Worm (Caenorhabditis elegans) whole organism, L3 larva: ENCODE measurements around the gene zig-2.

ENCODE experiments used
- ZK546.5 ChIP-seq: sonication (generic microtip); optimal IDR thresholded peaks from 2 replicates; lab custom pipeline; 2017; ENCODE audit warnings: missing biosample characterization, missing genetic modification characterization
- aly-2 ChIP-seq: fragments of 150-350 bp; optimal IDR thresholded peaks from 2 replicates; lab custom pipeline; 2014; ENCODE audit warnings: missing biosample characterization, missing genetic modification characterization
- ama-1 ChIP-seq: fragments of 150-350 bp; optimal IDR thresholded peaks from 2 replicates; lab custom pipeline; 2018
- ceh-28 ChIP-seq: fragments of 150-350 bp; optimal IDR thresholded peaks from 2 replicates; lab custom pipeline; 2014; ENCODE audit warnings: missing biosample characterization, missing genetic modification reagents, missing genetic modification characterization
- ceh-82 ChIP-seq: fragments of 150-350 bp; optimal IDR thresholded peaks from 2 replicates; lab custom pipeline; 2014; ENCODE audit warnings: missing biosample characterization, missing genetic modification characterization
- ceh-9 ChIP-seq: sonication (generic microtip); optimal IDR thresholded peaks from 2 replicates; lab custom pipeline; 2018; ENCODE audit warnings: missing biosample characterization, missing genetic modification characterization
- egl-27 ChIP-seq: sonication (generic microtip); optimal IDR thresholded peaks from 4 replicates; lab custom pipeline; 2017; ENCODE audit warnings: missing biosample characterization, missing genetic modification reagents, missing genetic modification characterization
- egl-5 ChIP-seq: fragments of 150-350 bp; optimal IDR thresholded peaks from 2 replicates; lab custom pipeline; 2017; ENCODE audit warnings: missing biosample characterization, missing genetic modification reagents, missing genetic modification characterization, inconsistent platforms
- elt-1 ChIP-seq: fragments of 150-350 bp; optimal IDR thresholded peaks from 2 replicates; lab custom pipeline; 2014; ENCODE audit warnings: missing biosample characterization, missing genetic modification characterization
- elt-2 ChIP-seq: sonication (generic microtip); optimal IDR thresholded peaks from 2 replicates; lab custom pipeline; 2016; ENCODE audit warnings: missing genetic modification reagents, mild to moderate bottlenecking, missing genetic modification characterization, missing compliant biosample characterization
- elt-3 ChIP-seq, 3 experiments: fragments of 150-350 bp in 1 of 3; sonication (generic microtip) in 2 of 3; optimal IDR thresholded peaks; 2 replicates in 2 of 3; 4 replicates in 1 of 3; lab custom pipeline; 2014 to 2017; ENCODE audit warnings: missing biosample characterization in 3 of 3, missing genetic modification characterization in 3 of 3
- eor-1 ChIP-seq, 2 experiments: fragments of 150-350 bp; optimal IDR thresholded peaks; 2 replicates each; lab custom pipeline; 2014 to 2018; ENCODE audit warnings: missing biosample characterization in 2 of 2, missing genetic modification characterization in 2 of 2
- fkh-10 ChIP-seq: sonication (generic microtip); optimal IDR thresholded peaks from 2 replicates; lab custom pipeline; 2017; ENCODE audit warnings: missing biosample characterization, missing genetic modification reagents, missing genetic modification characterization
- fos-1 ChIP-seq: fragments of 150-350 bp; optimal IDR thresholded peaks from 2 replicates; lab custom pipeline; 2014; ENCODE audit warnings: missing biosample characterization, missing genetic modification characterization
- hmg-11 ChIP-seq: sonication (generic microtip); optimal IDR thresholded peaks from 2 replicates; lab custom pipeline; 2016; ENCODE audit warnings: missing genetic modification characterization, missing compliant biosample characterization
- jun-1 ChIP-seq: fragments of 150-350 bp; optimal IDR thresholded peaks from 2 replicates; lab custom pipeline; 2014; ENCODE audit warnings: missing biosample characterization, missing genetic modification reagents, missing genetic modification characterization
- lin-15B ChIP-seq: fragments of 150-350 bp; optimal IDR thresholded peaks from 2 replicates; lab custom pipeline; 2014; ENCODE audit warnings: missing biosample characterization, missing genetic modification characterization
- lin-39 ChIP-seq: fragments of 150-350 bp; optimal IDR thresholded peaks from 2 replicates; lab custom pipeline; 2018; ENCODE audit warnings: missing biosample characterization, missing genetic modification reagents, missing genetic modification characterization
- lsy-12 ChIP-seq: sonication (generic microtip); optimal IDR thresholded peaks from 2 replicates; lab custom pipeline; 2016; ENCODE audit warnings: mild to moderate bottlenecking, missing genetic modification characterization, missing compliant biosample characterization
- mdl-1 ChIP-seq: fragments of 150-350 bp; optimal IDR thresholded peaks from 2 replicates; lab custom pipeline; 2014; ENCODE audit warnings: missing biosample characterization, missing genetic modification characterization
- mml-1 ChIP-seq: fragments of 150-350 bp; sonication (generic microtip); optimal IDR thresholded peaks from 3 replicates; lab custom pipeline; 2014; ENCODE audit warnings: missing biosample characterization, missing genetic modification characterization
- nhr-11 ChIP-seq: fragments of 150-350 bp; optimal IDR thresholded peaks from 2 replicates; lab custom pipeline; 2014; ENCODE audit warnings: missing biosample characterization, missing genetic modification characterization
- nhr-12 ChIP-seq: fragments of 150-350 bp; optimal IDR thresholded peaks from 2 replicates; lab custom pipeline; 2014; ENCODE audit warnings: missing biosample characterization, missing genetic modification characterization
- nhr-23 ChIP-seq: fragments of 150-350 bp; optimal IDR thresholded peaks from 2 replicates; lab custom pipeline; 2014; ENCODE audit warnings: missing biosample characterization, missing genetic modification reagents, missing genetic modification characterization
- nhr-237 ChIP-seq: fragments of 150-350 bp; optimal IDR thresholded peaks from 2 replicates; lab custom pipeline; 2014; ENCODE audit warnings: missing biosample characterization, missing genetic modification characterization
- nhr-28 ChIP-seq: fragments of 150-350 bp; optimal IDR thresholded peaks from 2 replicates; lab custom pipeline; 2014; ENCODE audit warnings: missing biosample characterization, missing genetic modification characterization
- nhr-43 ChIP-seq: sonication (generic microtip); optimal IDR thresholded peaks from 2 replicates; lab custom pipeline; 2016; ENCODE audit warnings: mild to moderate bottlenecking, missing genetic modification characterization, missing compliant biosample characterization; ENCODE audit not compliant: poor library complexity, severe bottlenecking
- nhr-76 ChIP-seq: fragments of 150-350 bp; sonication (generic microtip); optimal IDR thresholded peaks from 5 replicates; lab custom pipeline; 2014; ENCODE audit warnings: missing biosample characterization, missing genetic modification characterization
- pha-4 ChIP-seq: fragments of 150-350 bp; optimal IDR thresholded peaks from 2 replicates; lab custom pipeline; 2014; ENCODE audit warnings: missing biosample characterization, missing genetic modification reagents, missing genetic modification characterization
- pqm-1 ChIP-seq: fragments of 150-350 bp; optimal IDR thresholded peaks from 2 replicates; lab custom pipeline; 2017; ENCODE audit warnings: missing biosample characterization, missing genetic modification characterization, inconsistent platforms
- skn-1 ChIP-seq: fragments of 150-350 bp; optimal IDR thresholded peaks from 2 replicates; lab custom pipeline; 2014; ENCODE audit warnings: missing biosample characterization, missing genetic modification characterization
- snpc-4 ChIP-seq: fragments of 150-350 bp; optimal IDR thresholded peaks from 2 replicates; lab custom pipeline; 2014; ENCODE audit warnings: missing biosample characterization, missing genetic modification characterization
- tbx-2 ChIP-seq: sonication (generic microtip); optimal IDR thresholded peaks from 2 replicates; lab custom pipeline; 2016; ENCODE audit warnings: mild to moderate bottlenecking, missing genetic modification characterization, missing compliant biosample characterization
- unc-62 ChIP-seq: fragments of 150-350 bp; sonication (generic microtip); optimal IDR thresholded peaks from 4 replicates; lab custom pipeline; 2014; ENCODE audit warnings: missing biosample characterization, missing genetic modification reagents, missing genetic modification characterization
- zag-1 ChIP-seq: fragments of 150-350 bp; optimal IDR thresholded peaks from 2 replicates; lab custom pipeline; 2014; ENCODE audit warnings: missing biosample characterization, missing genetic modification characterization

zig-2 gene

DNA sequence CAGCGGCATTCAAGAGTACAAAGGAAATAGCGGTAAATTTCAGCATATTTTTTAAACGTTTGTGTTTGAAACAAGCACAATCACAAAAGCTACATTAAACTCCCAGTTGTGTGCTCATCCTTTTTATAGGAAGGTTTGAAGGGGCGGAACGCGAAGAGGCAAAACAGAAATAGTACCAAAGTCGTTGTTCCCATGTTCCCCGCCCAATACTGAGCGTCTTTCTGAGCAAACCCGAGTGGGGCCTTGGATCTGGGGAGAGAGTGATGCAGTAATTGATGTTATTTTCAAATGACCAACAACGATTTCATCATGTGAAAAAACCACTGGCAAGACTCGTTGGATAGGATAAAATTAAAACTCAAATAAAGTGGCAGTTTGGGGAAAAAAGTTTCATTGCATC is at the start of gene zig-2:
Gene zig-2, minus strand, starts transcription at position 101 of the 400 bp plus-strand sequence.
- TF ChIP-seq fkh-10 (GFP tag; lab: Kevin White, UChicago) = no peak
- no peak for TF ChIP-seq zag-1 (tag; lab: Kevin White, UChicago)
- no peak for TF ChIP-seq pqm-1 (tag; lab: Kevin White, UChicago)
- no peak for TF ChIP-seq jun-1
- TF ChIP-seq nhr-43 (tag; lab: Kevin White, UChicago) = no peak

DNA sequence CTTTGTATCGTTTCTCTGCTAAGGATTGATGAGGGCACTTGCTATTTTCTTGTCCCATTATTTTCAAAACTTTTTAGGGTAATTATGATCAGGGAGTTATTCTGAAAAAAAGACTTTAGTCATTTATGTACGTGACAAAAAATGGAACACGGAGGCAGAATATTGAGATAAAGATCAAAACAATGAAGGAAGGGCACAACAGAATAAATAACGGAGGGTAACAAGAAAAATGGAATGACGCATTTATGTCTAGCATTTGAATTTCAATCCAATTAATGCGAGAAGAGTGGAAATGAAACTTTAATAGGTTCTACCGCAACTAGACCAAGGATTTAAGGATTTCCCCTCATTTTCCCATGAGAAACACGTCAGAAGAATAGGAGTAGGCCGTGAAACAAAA is 37.1 kb upstream of the zig-2 start, which contains the start of gene glb-13:
Gene glb-13, minus strand, starts transcription at position 101 of the 400 bp plus-strand sequence.
- no peak for TF ChIP-seq fos-1
- TF ChIP-seq aly-2 (tag; lab: Kevin White, UChicago) = no peak
- TF ChIP-seq zag-1 (tag; lab: Kevin White, UChicago) = no peak

DNA sequence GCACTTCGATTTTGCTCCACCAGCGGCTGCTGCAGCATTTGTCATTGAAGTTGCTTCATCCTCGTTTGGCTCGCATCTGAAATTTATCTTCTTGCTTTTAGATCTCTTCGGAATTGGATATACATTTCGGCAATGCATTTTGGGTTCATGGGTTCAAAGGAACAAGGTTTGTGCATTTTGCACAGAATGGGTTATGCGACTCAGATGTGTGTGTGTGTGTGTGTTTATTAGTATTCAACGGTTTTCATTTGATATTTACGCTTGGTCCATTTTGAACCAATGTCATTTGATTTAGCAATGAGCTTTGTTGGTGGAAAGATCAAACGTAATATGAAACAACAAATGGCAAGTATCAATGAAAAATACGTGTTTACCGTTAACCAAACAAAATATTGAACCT is 34.5 kb upstream of the zig-2 start:
- TF ChIP-seq pha-4 (tag; lab: Kevin White, UChicago) (no peak), egl-5 (tag; lab: Kevin White, UChicago) (no peak), lin-15B (tag; lab: Kevin White, UChicago) (no peak), fkh-10 (GFP tag; lab: Kevin White, UChicago) (no peak), egl-27 (tag; lab: Kevin White, UChicago) (no peak), ceh-9 (no peak), hmg-11 (tag; lab: Kevin White, UChicago) (no peak), elt-3 (tag; optimal IDR thresholded peaks at IDR 0.05; lab: Kevin White, UChicago) (no peak), ceh-82 (tag; lab: Kevin White, UChicago) (no peak), aly-2 (tag; lab: Kevin White, UChicago) (no peak), ZK546.5 (tag; lab: Kevin White, UChicago) (no peak), zag-1 (tag; lab: Kevin White, UChicago) (no peak), nhr-76 (tag; lab: Kevin White, UChicago) (no peak), unc-62 (no peak), pqm-1 (tag; lab: Kevin White, UChicago) (no peak), skn-1 (tag; lab: Kevin White, UChicago) (no peak), snpc-4 (tag; lab: Kevin White, UChicago) (no peak), nhr-237 (no peak), fos-1 (no peak)
- TF ChIP-seq, all 47 proteins: peak for 0

DNA sequence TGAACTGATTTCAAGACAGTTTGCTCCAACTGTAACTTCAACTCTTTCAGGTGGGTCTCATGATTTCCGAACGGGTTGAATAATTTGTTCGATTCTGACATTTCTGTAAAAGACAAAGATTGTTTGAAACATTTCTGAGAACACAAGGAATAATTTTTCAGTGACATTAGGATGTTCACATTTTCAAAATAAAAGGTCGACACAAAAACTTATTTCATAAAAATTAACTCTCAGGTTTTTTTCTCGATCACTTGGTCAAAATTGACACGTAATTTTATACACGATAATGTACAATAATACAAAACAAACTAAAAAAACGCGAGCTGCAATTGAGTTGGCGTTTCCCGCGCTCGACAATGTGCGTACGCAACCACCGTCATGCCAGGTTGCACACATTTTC is 30.1 kb upstream of the zig-2 start, which contains the start of gene rif-1.2:
Gene rif-1.2, minus strand, starts transcription at position 101 of the 400 bp plus-strand sequence.
- TF ChIP-seq nhr-11 (tag; lab: Kevin White, UChicago) = no peak
- TF ChIP-seq eor-1 (tag; optimal IDR thresholded peaks at IDR 0.05; lab: Kevin White, UChicago) = no peak
- TF ChIP-seq nhr-76 (tag; lab: Kevin White, UChicago) = no peak
- TF ChIP-seq ceh-82 (tag; lab: Kevin White, UChicago) = no peak
- TF ChIP-seq mdl-1 (tag; lab: Kevin White, UChicago) = no peak

DNA sequence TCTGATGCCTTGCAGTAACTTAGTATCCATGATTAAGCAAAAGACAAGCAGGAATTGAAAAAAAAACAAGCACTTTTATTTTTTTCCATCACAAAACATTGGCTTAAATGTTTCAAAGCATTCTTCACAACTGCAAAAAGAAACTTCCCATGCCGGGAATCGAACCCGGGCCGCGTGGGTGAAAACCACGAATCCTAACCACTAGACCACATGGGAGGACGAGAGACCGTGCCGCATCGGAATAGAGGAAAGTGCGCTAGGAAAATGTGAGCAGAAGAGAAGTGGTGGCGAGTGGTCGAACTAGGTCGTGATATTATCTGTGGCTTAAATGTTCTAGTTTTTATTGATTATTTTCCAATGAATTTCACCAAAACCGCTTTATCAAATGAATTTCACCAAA is 26.3 kb upstream of the zig-2 start:
- TF ChIP-seq hmg-11 (tag; lab: Kevin White, UChicago) (peak; percentile 87), elt-2 (tag; lab: Kevin White, UChicago) (peak; percentile 35), lin-15B (tag; lab: Kevin White, UChicago) (no peak), egl-5 (tag; lab: Kevin White, UChicago) (no peak), ceh-28 (tag; lab: Kevin White, UChicago) (peak; percentile 33), nhr-11 (tag; lab: Kevin White, UChicago) (no peak), nhr-12 (tag; lab: Kevin White, UChicago) (no peak), nhr-28 (tag; lab: Kevin White, UChicago) (no peak), ceh-82 (tag; lab: Kevin White, UChicago) (no peak), nhr-237 (no peak), tbx-2 (tag; lab: Kevin White, UChicago) (peak; percentile 18), snpc-4 (tag; lab: Kevin White, UChicago) (no peak), egl-27 (tag; lab: Kevin White, UChicago) (no peak), pqm-1 (tag; lab: Kevin White, UChicago) (peak; percentile 14), mml-1 (tag; lab: Kevin White, UChicago) (no peak), nhr-43 (tag; lab: Kevin White, UChicago) (peak; percentile 44), eor-1 (tag; optimal IDR thresholded peaks at IDR 0.05; lab: Kevin White, UChicago) (no peak), lin-39 (tag; lab: Kevin White, UChicago) (peak; percentile 39), nhr-23 (tag; lab: Kevin White, UChicago) (no peak), ama-1 (lab: Kevin White, UChicago) (no peak), lsy-12 (tag; lab: Kevin White, UChicago) (no peak), jun-1 (no peak), skn-1 (tag; lab: Kevin White, UChicago) (no peak), unc-62 (no peak), nhr-76 (tag; lab: Kevin White, UChicago) (no peak), elt-1 (tag; lab: Kevin White, UChicago) (no peak)
